Worm (Caenorhabditis elegans): ENCODE measurements around the gene tag-281.

tag-281 gene

DNA sequence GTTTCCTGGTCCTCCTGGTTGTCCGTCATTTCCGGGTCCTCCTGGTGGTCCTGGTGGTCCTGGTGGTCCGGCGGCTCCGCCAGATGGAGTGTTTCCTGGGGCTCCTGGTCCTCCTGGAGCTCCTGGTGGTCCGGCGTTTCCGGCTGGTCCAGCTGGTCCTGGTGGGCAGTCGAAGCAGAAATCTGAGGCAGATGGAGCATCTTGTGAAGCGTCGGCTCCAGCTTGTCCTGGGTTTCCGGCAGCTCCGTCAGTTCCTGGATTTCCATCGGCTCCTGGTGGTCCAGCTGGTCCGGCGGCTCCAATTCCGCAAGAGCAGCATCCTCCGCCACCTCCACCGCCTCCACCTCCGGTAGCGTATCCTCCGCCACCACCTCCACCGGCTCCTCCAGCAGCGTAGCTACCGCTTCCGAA, 34.5 kb downstream of the tag-281 start:
- TF ChIP-seq lin-13 (tag; optimal IDR thresholded peaks at IDR 0.05): no peak
- no peak for TF ChIP-seq nhr-12 (tag; optimal IDR thresholded peaks at IDR 0.05)
- no peak for TF ChIP-seq lsy-2 (tag; optimal IDR thresholded peaks at IDR 0.05)
- TF ChIP-seq pha-4 (tag; optimal IDR thresholded peaks at IDR 0.05): no peak
- no peak for TF ChIP-seq lin-32 (GFP tag; optimal IDR thresholded peaks at IDR 0.05)
- TF ChIP-seq mep-1 (tag; optimal IDR thresholded peaks at IDR 0.05): no peak
- no peak for TF ChIP-seq bed-3 (GFP tag; optimal IDR thresholded peaks at IDR 0.05)
- no peak for TF ChIP-seq mab-5 (tag; optimal IDR thresholded peaks at IDR 0.05)
- no peak for TF ChIP-seq flh-1 (GFP tag; optimal IDR thresholded peaks at IDR 0.05)
- no peak for TF ChIP-seq elt-3 (tag; optimal IDR thresholded peaks at IDR 0.05)
- no peak for TF ChIP-seq M03D4.4 (tag; optimal IDR thresholded peaks at IDR 0.05)
- no peak for TF ChIP-seq drap-1 (GFP tag; optimal IDR thresholded peaks at IDR 0.05)
- TF ChIP-seq elt-1 (tag; optimal IDR thresholded peaks at IDR 0.05; ENCODE audit: borderline replicate concordance, insufficient read depth): no peak
- TF ChIP-seq ces-1 (GFP tag; optimal IDR thresholded peaks at IDR 0.05): no peak
- TF ChIP-seq zip-8 (tag; optimal IDR thresholded peaks at IDR 0.05): no peak
- TF ChIP-seq nhr-237 (tag; optimal IDR thresholded peaks at IDR 0.05): no peak
- no peak for TF ChIP-seq nhr-76 (tag; optimal IDR thresholded peaks at IDR 0.05)
- no peak for TF ChIP-seq ceh-43 (GFP tag; optimal IDR thresholded peaks at IDR 0.05)

DNA sequence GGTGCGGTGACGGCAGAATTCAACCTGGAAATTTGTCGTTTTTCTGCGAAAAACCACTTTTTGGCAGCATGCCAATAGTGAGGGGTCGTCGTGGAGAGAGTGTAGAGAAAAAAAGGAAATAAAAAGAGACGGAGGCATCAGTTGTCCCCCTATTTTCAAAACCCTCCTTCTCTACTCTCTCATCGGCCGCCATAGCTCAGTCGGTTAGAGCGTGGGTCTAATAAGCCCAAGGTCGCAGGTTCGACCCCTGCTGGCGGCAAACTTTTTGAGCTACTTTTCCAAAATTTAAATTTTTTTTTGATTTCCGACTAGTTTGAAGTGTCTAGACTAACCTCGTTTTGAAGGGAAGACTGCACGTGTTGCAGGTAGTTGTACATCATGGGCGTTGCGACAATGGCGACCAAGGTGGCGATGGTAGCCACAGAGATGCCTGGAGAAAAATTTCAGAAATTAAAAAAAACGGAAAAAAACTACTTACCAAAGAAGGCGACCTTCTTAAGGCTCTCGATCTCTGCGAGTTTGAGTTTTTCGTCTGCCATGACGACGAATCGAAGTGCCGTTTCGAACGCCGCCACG, 35.1 kb downstream of the tag-281 start, which contains the start of gene col-85:
Gene col-85 (minus strand): TSS at position 540 of the 576 bp plus-strand sequence.
- peak; percentile 1 for TF ChIP-seq ceh-39 (tag; optimal IDR thresholded peaks at IDR 0.05)
- TF ChIP-seq nhr-12 (tag; optimal IDR thresholded peaks at IDR 0.05): peak; percentile 38
- TF ChIP-seq lin-13 (tag; optimal IDR thresholded peaks at IDR 0.05): peak; percentile 15
- no peak for TF ChIP-seq zip-8 (tag; optimal IDR thresholded peaks at IDR 0.05)
- TF ChIP-seq elt-3 (tag; optimal IDR thresholded peaks at IDR 0.05): peak; percentile 4
- peak; percentile 94 for TF ChIP-seq ceh-43 (GFP tag; optimal IDR thresholded peaks at IDR 0.05)
- no peak for TF ChIP-seq nhr-76 (tag; optimal IDR thresholded peaks at IDR 0.05)
- peak; percentile 94 for TF ChIP-seq unc-120 (tag; optimal IDR thresholded peaks at IDR 0.05; ENCODE audit: poor library complexity, severe bottlenecking)
- peak; percentile 98 for TF ChIP-seq mls-2 (tag; optimal IDR thresholded peaks at IDR 0.05)
- TF ChIP-seq nhr-237 (tag; optimal IDR thresholded peaks at IDR 0.05): peak; percentile 45
- peak; percentile 48 for TF ChIP-seq lsy-2 (tag; optimal IDR thresholded peaks at IDR 0.05)
- TF ChIP-seq lin-32 (GFP tag; optimal IDR thresholded peaks at IDR 0.05): peak; percentile 91
- peak; percentile 23 for TF ChIP-seq unc-62 (GFP tag; optimal IDR thresholded peaks at IDR 0.05)
- TF ChIP-seq mab-5 (tag; optimal IDR thresholded peaks at IDR 0.05): peak; percentile 49
- peak; percentile 47 for TF ChIP-seq ces-1 (GFP tag; optimal IDR thresholded peaks at IDR 0.05)
- peak; percentile 58 for TF ChIP-seq mep-1 (tag; optimal IDR thresholded peaks at IDR 0.05)
- TF ChIP-seq ztf-11 (tag; optimal IDR thresholded peaks at IDR 0.05): peak; percentile 40
- peak; percentile 91 for TF ChIP-seq tbx-8 (GFP tag; optimal IDR thresholded peaks at IDR 0.05)
- TF ChIP-seq nhr-2 (tag; optimal IDR thresholded peaks at IDR 0.05): no peak
- peak; percentile 96 for TF ChIP-seq ceh-83 (GFP tag; optimal IDR thresholded peaks at IDR 0.05)
- TF ChIP-seq elt-1 (tag; optimal IDR thresholded peaks at IDR 0.05; ENCODE audit: borderline replicate concordance, insufficient read depth): peak; percentile 10
- peak; percentile 94 for TF ChIP-seq drap-1 (GFP tag; optimal IDR thresholded peaks at IDR 0.05)
- TF ChIP-seq sem-2 (GFP tag; optimal IDR thresholded peaks at IDR 0.05): peak; percentile 86
- TF ChIP-seq pha-4 (tag; optimal IDR thresholded peaks at IDR 0.05): peak; percentile 18
- TF ChIP-seq bed-3 (GFP tag; optimal IDR thresholded peaks at IDR 0.05): peak; percentile 94
- TF ChIP-seq hlh-1 (tag; optimal IDR thresholded peaks at IDR 0.05): no peak
- peak; percentile 95 for TF ChIP-seq M03D4.4 (tag; optimal IDR thresholded peaks at IDR 0.05)
- no peak for TF ChIP-seq snpc-4 (tag; optimal IDR thresholded peaks at IDR 0.05)
- peak; percentile 89 for TF ChIP-seq cnd-1 (tag; optimal IDR thresholded peaks at IDR 0.05)
- peak; percentile 97 for TF ChIP-seq sptf-1 (tag; optimal IDR thresholded peaks at IDR 0.05)
- no peak for TF ChIP-seq blmp-1 (tag; optimal IDR thresholded peaks at IDR 0.05)
- peak; percentile 92 for TF ChIP-seq flh-1 (GFP tag; optimal IDR thresholded peaks at IDR 0.05)
- TF ChIP-seq nhr-28 (tag; optimal IDR thresholded peaks at IDR 0.05): peak; percentile 72
- peak; percentile 94 for TF ChIP-seq ham-2 (GFP tag; optimal IDR thresholded peaks at IDR 0.05)
- TF ChIP-seq unc-39 (tag; optimal IDR thresholded peaks at IDR 0.05): peak; percentile 50

DNA sequence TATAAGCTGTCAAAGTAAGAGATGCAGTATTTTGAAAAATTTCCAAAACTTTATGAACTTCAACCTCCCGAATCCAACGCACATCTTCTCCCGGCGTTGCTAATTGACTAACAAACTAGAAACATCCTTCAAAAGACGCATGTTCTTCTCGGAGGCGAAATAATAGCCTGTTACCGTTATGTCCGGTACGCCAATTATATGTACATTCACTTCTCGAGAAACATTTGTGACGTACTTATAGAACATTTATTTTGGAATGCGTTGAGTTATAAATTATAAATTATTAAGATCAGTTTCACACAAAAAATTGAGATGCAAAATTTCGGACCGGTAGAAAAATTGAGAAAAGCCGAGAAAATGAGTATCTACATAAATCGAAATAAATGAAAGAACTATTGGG, 37.4 kb downstream of the tag-281 start, which contains the start of gene T21B4.3:
Gene T21B4.3 (minus strand): TSS at position 101 of the 400 bp plus-strand sequence.
- no peak for TF ChIP-seq drap-1 (GFP tag; optimal IDR thresholded peaks at IDR 0.05)
- TF ChIP-seq mab-5 (tag; optimal IDR thresholded peaks at IDR 0.05): no peak
- TF ChIP-seq snpc-4 (tag; optimal IDR thresholded peaks at IDR 0.05): no peak
- TF ChIP-seq blmp-1 (tag; optimal IDR thresholded peaks at IDR 0.05): no peak
- TF ChIP-seq cnd-1 (tag; optimal IDR thresholded peaks at IDR 0.05): no peak
- TF ChIP-seq bed-3 (GFP tag; optimal IDR thresholded peaks at IDR 0.05): no peak
- no peak for TF ChIP-seq unc-62 (GFP tag; optimal IDR thresholded peaks at IDR 0.05)
- TF ChIP-seq unc-120 (tag; optimal IDR thresholded peaks at IDR 0.05; ENCODE audit: poor library complexity, severe bottlenecking): no peak
- TF ChIP-seq nhr-2 (tag; optimal IDR thresholded peaks at IDR 0.05): no peak
- no peak for TF ChIP-seq mep-1 (tag; optimal IDR thresholded peaks at IDR 0.05)
- no peak for TF ChIP-seq pha-4 (tag; optimal IDR thresholded peaks at IDR 0.05)
- TF ChIP-seq nhr-28 (tag; optimal IDR thresholded peaks at IDR 0.05): no peak
- TF ChIP-seq ceh-43 (GFP tag; optimal IDR thresholded peaks at IDR 0.05): no peak
- no peak for TF ChIP-seq nhr-12 (tag; optimal IDR thresholded peaks at IDR 0.05)
- no peak for TF ChIP-seq nhr-76 (tag; optimal IDR thresholded peaks at IDR 0.05)
- no peak for TF ChIP-seq elt-3 (tag; optimal IDR thresholded peaks at IDR 0.05)
